Fruit fly (Drosophila melanogaster) whole organism, embryonic: ENCODE data around the gene CG42824.
A peak's percentile ranks its signal among the peaks of the same experiment; 100 is the strongest.

Source experiments
- Atf-2 ChIP-seq: fragments of 200-800 bp; sonication (Bioruptor generic); optimal IDR thresholded peaks from 2 replicates; lab custom pipeline; 2016; ENCODE audit warnings: missing biosample characterization, missing genetic modification characterization
- Awh ChIP-seq: fragments of 200-800 bp; sonication (Bioruptor generic); IDR thresholded peaks from 2 replicates; pipeline ENCODE4, ENCODE4 v1.3.6; 2022; ENCODE audit warnings: missing biosample characterization, missing genetic modification characterization
- CG10267 ChIP-seq: fragments of 200-800 bp; sonication (Bioruptor generic); optimal IDR thresholded peaks from 2 replicates; lab custom pipeline; 2018; ENCODE audit warnings: missing biosample characterization, mild to moderate bottlenecking, missing genetic modification characterization, moderate library complexity
- CG10565 ChIP-seq: fragments of 200-800 bp; sonication (Bioruptor generic); optimal IDR thresholded peaks from 3 replicates; lab custom pipeline; 2016; ENCODE audit warnings: missing biosample characterization, mild to moderate bottlenecking, missing genetic modification characterization
- CG11504 ChIP-seq: fragments of 200-800 bp; sonication (Bioruptor generic); optimal IDR thresholded peaks from 3 replicates; lab custom pipeline; 2019; ENCODE audit warnings: missing biosample characterization, mild to moderate bottlenecking, missing genetic modification characterization, moderate library complexity
- CG15073 ChIP-seq: fragments of 200-800 bp; sonication (Bioruptor generic); optimal IDR thresholded peaks from 2 replicates; lab custom pipeline; 2016; ENCODE audit warnings: missing biosample characterization, missing genetic modification characterization
- CG16863 ChIP-seq: fragments of 200-800 bp; sonication (Bioruptor generic); optimal IDR thresholded peaks from 3 replicates; lab custom pipeline; 2016; ENCODE audit warnings: missing biosample characterization, missing genetic modification characterization
- CG17328 ChIP-seq: fragments of 200-800 bp; sonication (Bioruptor generic); IDR thresholded peaks from 2 replicates; pipeline ENCODE4 v1.3.6; 2022; ENCODE audit warnings: missing biosample characterization, missing genetic modification characterization
- CG17361 ChIP-seq: fragments of 200-800 bp; sonication (Bioruptor generic); IDR thresholded peaks from 3 replicates; pipeline ENCODE4 v1.3.6; 2022; ENCODE audit warnings: missing biosample characterization, missing genetic modification characterization
- CG17829 ChIP-seq: fragments of 200-800 bp; optimal IDR thresholded peaks from 2 replicates; lab custom pipeline; 2019; ENCODE audit warnings: missing biosample characterization, mild to moderate bottlenecking, missing genetic modification characterization, moderate library complexity
- CG18262 ChIP-seq: fragments of 200-800 bp; optimal IDR thresholded peaks from 3 replicates; lab custom pipeline; 2019; ENCODE audit warnings: missing biosample characterization, mild to moderate bottlenecking, missing genetic modification characterization, moderate library complexity
- CG18476 ChIP-seq: fragments of 200-800 bp; sonication (Bioruptor generic); optimal IDR thresholded peaks from 2 replicates; lab custom pipeline; 2016; ENCODE audit warnings: missing biosample characterization, mild to moderate bottlenecking, missing genetic modification characterization
- CG2678 ChIP-seq: fragments of 200-800 bp; sonication (Bioruptor generic); optimal IDR thresholded peaks from 3 replicates; lab custom pipeline; 2019; ENCODE audit warnings: missing biosample characterization, mild to moderate bottlenecking, missing genetic modification characterization, moderate library complexity
- CG31441 ChIP-seq: fragments of 200-800 bp; sonication (Bioruptor generic); IDR thresholded peaks from 2 replicates; pipeline ENCODE4 v1.3.6; 2022; ENCODE audit warnings: missing biosample characterization, missing genetic modification characterization
- CG4282 ChIP-seq: fragments of 200-800 bp; sonication (Bioruptor generic); optimal IDR thresholded peaks from 2 replicates; lab custom pipeline; 2016; ENCODE audit warnings: missing biosample characterization, missing genetic modification characterization
- CG4328 ChIP-seq: fragments of 200-800 bp; sonication (Bioruptor generic); optimal IDR thresholded peaks from 3 replicates; lab custom pipeline; 2017; ENCODE audit warnings: missing biosample characterization, missing genetic modification reagents, missing genetic modification characterization
- CG5953 ChIP-seq: fragments of 200-800 bp; sonication (Bioruptor generic); IDR thresholded peaks from 2 replicates; pipeline ENCODE4 v1.3.6; 2022; ENCODE audit warnings: missing biosample characterization, missing genetic modification characterization
- CG7745 ChIP-seq: fragments of 200-800 bp; sonication (Bioruptor generic); optimal IDR thresholded peaks from 2 replicates; lab custom pipeline; 2018; ENCODE audit warnings: missing biosample characterization, mild to moderate bottlenecking, missing genetic modification characterization, moderate library complexity
- CG8290 ChIP-seq, 3 experiments: fragments of 200-800 bp; sonication (Bioruptor generic); optimal IDR thresholded peaks; 2 replicates each; lab custom pipeline; 2016 to 2019; ENCODE audit warnings: missing biosample characterization in 3 of 3, missing genetic modification characterization in 3 of 3, mild to moderate bottlenecking in 2 of 3, moderate library complexity in 1 of 3
- CG8388 ChIP-seq: fragments of 200-800 bp; sonication (Bioruptor generic); optimal IDR thresholded peaks from 2 replicates; lab custom pipeline; 2019; ENCODE audit warnings: missing biosample characterization, mild to moderate bottlenecking, missing genetic modification characterization, moderate library complexity
- CG9437 ChIP-seq: fragments of 200-800 bp; sonication (Bioruptor generic); optimal IDR thresholded peaks from 2 replicates; lab custom pipeline; 2018; ENCODE audit warnings: missing biosample characterization, mild to moderate bottlenecking, missing genetic modification characterization
- CG9797 ChIP-seq: fragments of 200-800 bp; sonication (Bioruptor generic); optimal IDR thresholded peaks from 3 replicates; lab custom pipeline; 2018; ENCODE audit warnings: missing biosample characterization, mild to moderate bottlenecking, missing genetic modification characterization
- Dek ChIP-seq: fragments of 200-800 bp; sonication (Bioruptor generic); optimal IDR thresholded peaks from 3 replicates; lab custom pipeline; 2019; ENCODE audit warnings: missing biosample characterization, mild to moderate bottlenecking, missing genetic modification characterization, moderate library complexity
- Doc2 ChIP-seq: fragments of 200-800 bp; sonication (Bioruptor generic); IDR thresholded peaks from 2 replicates; pipeline ENCODE4 v1.3.6; 2022; ENCODE audit warnings: missing biosample characterization, missing genetic modification characterization
- Drgx ChIP-seq: fragments of 200-800 bp; sonication (Bioruptor generic); IDR thresholded peaks from 2 replicates; pipeline ENCODE4 v1.3.6; 2022; ENCODE audit warnings: missing biosample characterization, missing genetic modification characterization
- E2f1 ChIP-seq: fragments of 200-800 bp; sonication (Bioruptor generic); IDR thresholded peaks from 2 replicates; pipeline ENCODE4 v1.3.6; 2022; ENCODE audit warnings: missing biosample characterization, missing genetic modification characterization
- E2f2 ChIP-seq: fragments of 200-800 bp; sonication (Bioruptor generic); IDR thresholded peaks from 2 replicates; pipeline ENCODE4 v1.3.6; 2022; ENCODE audit warnings: missing biosample characterization, missing genetic modification characterization
- Ets97D ChIP-seq: fragments of 200-800 bp; sonication (Bioruptor generic); optimal IDR thresholded peaks from 3 replicates; lab custom pipeline; 2016; ENCODE audit warnings: missing biosample characterization, missing genetic modification characterization
- Fer1 ChIP-seq: fragments of 200-800 bp; sonication (Bioruptor generic); optimal IDR thresholded peaks from 2 replicates; lab custom pipeline; 2017; ENCODE audit warnings: missing biosample characterization, mild to moderate bottlenecking, missing genetic modification characterization
- HHEX ChIP-seq: fragments of 200-800 bp; sonication (Bioruptor generic); optimal IDR thresholded peaks from 3 replicates; lab custom pipeline; 2017; ENCODE audit warnings: missing biosample characterization, mild to moderate bottlenecking, missing genetic modification characterization, missing genetic modification reagents
- HmgD ChIP-seq: fragments of 200-800 bp; sonication (Bioruptor generic); optimal IDR thresholded peaks from 3 replicates; lab custom pipeline; 2016; ENCODE audit warnings: missing biosample characterization, missing genetic modification characterization
- Hmx ChIP-seq: fragments of 200-800 bp; sonication (Bioruptor generic); optimal IDR thresholded peaks from 2 replicates; lab custom pipeline; 2016; ENCODE audit warnings: missing biosample characterization, missing genetic modification characterization
- Lhr ChIP-seq: fragments of 200-800 bp; sonication (Bioruptor generic); optimal IDR thresholded peaks from 3 replicates; lab custom pipeline; 2017; ENCODE audit warnings: mild to moderate bottlenecking, missing biosample characterization, missing genetic modification reagents, missing genetic modification characterization
- Max ChIP-seq: fragments of 200-800 bp; sonication (Bioruptor generic); optimal IDR thresholded peaks from 2 replicates; lab custom pipeline; 2016; ENCODE audit warnings: missing biosample characterization, mild to moderate bottlenecking, missing genetic modification characterization
- Tbp ChIP-seq: fragments of >200 bp; optimal IDR thresholded peaks from 2 replicates; lab custom pipeline; 2018; ENCODE audit warnings: missing biosample characterization, missing genetic modification characterization
- dimm ChIP-seq: fragments of 200-800 bp; sonication (Bioruptor generic); IDR thresholded peaks from 2 replicates; pipeline ENCODE4 v1.3.6; 2022; ENCODE audit warnings: missing biosample characterization, missing genetic modification characterization
- dm ChIP-seq: fragments of 200-800 bp; sonication (Bioruptor generic); optimal IDR thresholded peaks from 3 replicates; lab custom pipeline; 2016; ENCODE audit warnings: missing biosample characterization, missing genetic modification characterization
- gcm2 ChIP-seq: fragments of 200-800 bp; sonication (Bioruptor generic); optimal IDR thresholded peaks from 2 replicates; lab custom pipeline; 2016; ENCODE audit warnings: missing biosample characterization, missing genetic modification characterization
- grn ChIP-seq: fragments of 200-800 bp; sonication (Bioruptor generic); optimal IDR thresholded peaks from 3 replicates; lab custom pipeline; 2017; ENCODE audit warnings: missing biosample characterization, missing genetic modification characterization
- hb ChIP-seq: fragments of 200-800 bp; sonication (Bioruptor generic); IDR thresholded peaks from 3 replicates; pipeline ENCODE4 v1.3.6; 2022; ENCODE audit warnings: missing biosample characterization, missing genetic modification characterization; ENCODE audit not compliant: partially characterized antibody
- her ChIP-seq: fragments of 200-800 bp; sonication (Bioruptor generic); optimal IDR thresholded peaks from 2 replicates; lab custom pipeline; 2016; ENCODE audit warnings: missing biosample characterization, missing genetic modification characterization
- kni ChIP-seq: fragments of 200-800 bp; sonication (Bioruptor generic); optimal IDR thresholded peaks from 3 replicates; lab custom pipeline; 2017; ENCODE audit warnings: mild to moderate bottlenecking, missing biosample characterization, missing genetic modification reagents, missing genetic modification characterization
- maf-S ChIP-seq: fragments of 200-800 bp; sonication (Bioruptor generic); optimal IDR thresholded peaks from 2 replicates; lab custom pipeline; 2016; ENCODE audit warnings: missing biosample characterization, missing genetic modification characterization
- phol ChIP-seq: fragments of 200-800 bp; sonication (Bioruptor generic); optimal IDR thresholded peaks from 3 replicates; lab custom pipeline; 2018; ENCODE audit warnings: missing biosample characterization, mild to moderate bottlenecking, missing genetic modification characterization, moderate library complexity
- pros ChIP-seq: fragments of 200-800 bp; sonication (Bioruptor generic); optimal IDR thresholded peaks from 3 replicates; lab custom pipeline; 2019; ENCODE audit warnings: missing biosample characterization, mild to moderate bottlenecking, missing genetic modification characterization, moderate library complexity
- ro ChIP-seq: fragments of 200-800 bp; sonication (Bioruptor generic); IDR thresholded peaks from 2 replicates; pipeline ENCODE4 v1.3.6; 2022; ENCODE audit warnings: missing biosample characterization, missing genetic modification characterization
- stwl ChIP-seq: fragments of 200-800 bp; sonication (Bioruptor generic); optimal IDR thresholded peaks from 3 replicates; lab custom pipeline; 2018; ENCODE audit warnings: missing biosample characterization, mild to moderate bottlenecking, missing genetic modification characterization, moderate library complexity
- tap ChIP-seq: fragments of 200-800 bp; optimal IDR thresholded peaks from 3 replicates; lab custom pipeline; 2019; ENCODE audit warnings: missing biosample characterization, mild to moderate bottlenecking, missing genetic modification characterization, moderate library complexity
- tna ChIP-seq: fragments of 200-800 bp; sonication (Bioruptor generic); IDR thresholded peaks from 2 replicates; pipeline ENCODE4 v1.3.6; 2022; ENCODE audit warnings: missing biosample characterization, missing genetic modification characterization; ENCODE audit not compliant: partially characterized antibody
- tx ChIP-seq: fragments of 200-800 bp; sonication (Bioruptor generic); optimal IDR thresholded peaks from 2 replicates; lab custom pipeline; 2016; ENCODE audit warnings: missing biosample characterization, missing genetic modification characterization

CG42824 gene

dm6 chr3R:17386168-17386819 is 20.0 kb downstream of the CG42824 start (continued):
- TF ChIP-seq Dek (no peak), CG18262 (tag; lab: Kevin White, UChicago) (peak; percentile 81), hb (GFP tag; lab: Robert Waterston, UW) (no peak), grn (GFP tag; lab: Kevin White, UChicago) (no peak), tx (GFP tag; lab: Kevin White, UChicago) (no peak), E2f1 (GFP tag; lab: Robert Waterston, UW) (peak; percentile 71; the same call in 1 of the 2 replicates), dimm (GFP tag; lab: Robert Waterston, UW) (0 out of 2 replicates have a peak, but pooled peaks have one; percentile 24), phol (tag; lab: Kevin White, UChicago) (peak; percentile 84), CG11504 (tag; lab: Kevin White, UChicago) (peak; percentile 85), CG31441 (GFP tag; lab: Robert Waterston, UW) (peak; percentile 65), Fer1 (GFP tag; lab: Kevin White, UChicago) (peak; percentile 72), CG10565 (no peak), Lhr (GFP tag; lab: Kevin White, UChicago) (peak; percentile 12), CG17328 (GFP tag; lab: Robert Waterston, UW) (peak; percentile 84), kni (GFP tag; lab: Kevin White, UChicago) (peak; percentile 11), CG17361 (GFP tag; lab: Robert Waterston, UW) (peak; percentile 63; the same call in 2 of the 3 replicates), ro (GFP tag; lab: Robert Waterston, UW) (no peak), CG8388 (GFP tag; lab: Kevin White, UChicago) (peak; percentile 73), HHEX (GFP tag; lab: Kevin White, UChicago) (peak; percentile 62), CG2678 (peak; percentile 82), CG16863 (GFP tag; lab: Kevin White, UChicago) (peak; percentile 36), CG7745 (no peak), Hmx (GFP tag; lab: Kevin White, UChicago) (no peak), CG5953 (peak; percentile 78), pros (GFP tag; lab: Kevin White, UChicago) (no peak), CG9797 (no peak), Awh (GFP tag; lab: Robert Waterston, UW) (peak; percentile 66), maf-S (peak; percentile 11), HmgD (GFP tag; lab: Kevin White, UChicago) (no peak), stwl (tag; lab: Kevin White, UChicago) (no peak), tna (GFP tag; lab: Robert Waterston, UW) (no peak), Atf-2 (GFP tag; lab: Kevin White, UChicago) (no peak), Drgx (GFP tag; lab: Robert Waterston, UW) (peak; percentile 87), Doc2 (GFP tag; lab: Robert Waterston, UW) (no peak), Ets97D (GFP tag; lab: Kevin White, UChicago) (no peak), her (no peak), CG4328 (GFP tag; lab: Kevin White, UChicago) (peak; percentile 42), Max (GFP tag; lab: Kevin White, UChicago) (peak; percentile 45), CG4282 (GFP tag; lab: Kevin White, UChicago) (no peak), CG8290 (GFP tag; optimal IDR thresholded peaks at IDR 0.05; lab: Kevin White, UChicago) (peak; percentile 11), CG8290 (tag; optimal IDR thresholded peaks at IDR 0.05; lab: Kevin White, UChicago) (peak in 1 of 2 experiments; percentile 63), CG10267 (tag; lab: Kevin White, UChicago) (peak; percentile 34), CG9437 (GFP tag; lab: Kevin White, UChicago) (peak; percentile 40), Tbp (GFP tag; lab: Kevin White, UChicago) (no peak), CG17829 (tag; lab: Kevin White, UChicago) (peak; percentile 69), dm (GFP tag; lab: Kevin White, UChicago) (no peak), CG15073 (GFP tag; lab: Kevin White, UChicago) (no peak), E2f2 (GFP tag; lab: Robert Waterston, UW) (peak; percentile 39), gcm2 (GFP tag; lab: Kevin White, UChicago) (no peak), CG18476 (GFP tag; lab: Kevin White, UChicago) (peak; percentile 50), tap (tag; lab: Kevin White, UChicago) (peak; percentile 74)
